Fruit fly (Drosophila melanogaster) whole organism, prepupa: Measurements from ENCODE around the gene RhoGAP71E.

Source experiments
- Blimp-1 ChIP-seq: fragments of 200-800 bp; sonication (Bioruptor generic); optimal IDR thresholded peaks from 3 replicates; lab custom pipeline; 2017; ENCODE audit warnings: missing biosample characterization, missing genetic modification characterization, mild to moderate bottlenecking, moderate library complexity, missing genetic modification reagents
- CG10669 ChIP-seq: fragments of 200-800 bp; sonication (Bioruptor generic); optimal IDR thresholded peaks from 3 replicates; lab custom pipeline; 2018; ENCODE audit warnings: missing biosample characterization, mild to moderate bottlenecking, missing genetic modification characterization, moderate library complexity
- CG11762 ChIP-seq: fragments of 200-800 bp; sonication (Bioruptor generic); optimal IDR thresholded peaks from 3 replicates; lab custom pipeline; 2016; ENCODE audit warnings: missing biosample characterization, missing genetic modification characterization; ENCODE audit not compliant: insufficient read depth
- CG15336 ChIP-seq: fragments of 200-800 bp; sonication (Bioruptor generic); IDR thresholded peaks from 2 replicates; pipeline ENCODE4 v1.3.6; 2022; ENCODE audit warnings: missing biosample characterization, missing genetic modification characterization
- CG6808 ChIP-seq: fragments of 200-800 bp; sonication (Bioruptor generic); optimal IDR thresholded peaks from 3 replicates; lab custom pipeline; 2017; ENCODE audit warnings: missing biosample characterization, missing genetic modification characterization, mild to moderate bottlenecking, moderate library complexity, missing genetic modification reagents
- CG6854 ChIP-seq: fragments of 200-800 bp; sonication (Bioruptor generic); optimal IDR thresholded peaks from 2 replicates; lab custom pipeline; 2017; ENCODE audit warnings: missing biosample characterization, mild to moderate bottlenecking, missing genetic modification characterization
- CG9139 ChIP-seq: fragments of 200-800 bp; sonication (Bioruptor generic); optimal IDR thresholded peaks from 3 replicates; lab custom pipeline; 2017; ENCODE audit warnings: missing biosample characterization, mild to moderate bottlenecking, missing genetic modification characterization
- Ets96B ChIP-seq: fragments of 200-800 bp; optimal IDR thresholded peaks from 2 replicates; lab custom pipeline; 2019; ENCODE audit warnings: missing biosample characterization, mild to moderate bottlenecking, missing genetic modification characterization, moderate library complexity
- OdsH ChIP-seq: fragments of 200-800 bp; sonication (Bioruptor generic); optimal IDR thresholded peaks from 3 replicates; lab custom pipeline; 2016; ENCODE audit warnings: missing biosample characterization, missing genetic modification characterization
- Sox102F ChIP-seq: fragments of 200-800 bp; sonication (Bioruptor generic); optimal IDR thresholded peaks from 2 replicates; lab custom pipeline; 2016; ENCODE audit warnings: missing biosample characterization, mild to moderate bottlenecking, missing genetic modification characterization
- dsx ChIP-seq: fragments of 200-800 bp; optimal IDR thresholded peaks from 3 replicates; lab custom pipeline; 2019; ENCODE audit warnings: missing biosample characterization, mild to moderate bottlenecking, missing genetic modification characterization, moderate library complexity; ENCODE audit not compliant: poor library complexity, severe bottlenecking
- fd59A ChIP-seq: fragments of 200-800 bp; sonication (Bioruptor generic); optimal IDR thresholded peaks from 2 replicates; lab custom pipeline; 2017; ENCODE audit warnings: missing biosample characterization, mild to moderate bottlenecking, missing genetic modification characterization, missing genetic modification reagents
- pdm3 ChIP-seq: fragments of 200-800 bp; sonication (Bioruptor generic); optimal IDR thresholded peaks from 3 replicates; lab custom pipeline; 2016; ENCODE audit warnings: missing biosample characterization, missing genetic modification characterization
- vri ChIP-seq: fragments of 200-800 bp; sonication (Bioruptor generic); optimal IDR thresholded peaks from 3 replicates; lab custom pipeline; 2016; ENCODE audit warnings: missing biosample characterization, mild to moderate bottlenecking, missing genetic modification characterization

- no peak for TF ChIP-seq pdm3 (GFP tag; lab: Kevin White, UChicago)
- no peak for TF ChIP-seq dsx (GFP tag; lab: Kevin White, UChicago)
- no peak for TF ChIP-seq CG11762 (GFP tag; lab: Kevin White, UChicago)
- TF ChIP-seq fd59A (GFP tag; lab: Kevin White, UChicago) = no peak
- no peak for TF ChIP-seq OdsH (GFP tag; lab: Kevin White, UChicago)
- no peak for TF ChIP-seq CG10669 (GFP tag; lab: Kevin White, UChicago)
- no peak for TF ChIP-seq CG6854
- no peak for TF ChIP-seq Blimp-1 (GFP tag; lab: Kevin White, UChicago)
- no peak for TF ChIP-seq CG6808 (GFP tag; lab: Kevin White, UChicago)
- TF ChIP-seq vri (GFP tag; lab: Kevin White, UChicago) = no peak
- no peak for TF ChIP-seq Sox102F (GFP tag; lab: Kevin White, UChicago)
- TF ChIP-seq CG9139 (GFP tag; lab: Kevin White, UChicago) = no peak
- TF ChIP-seq Ets96B (tag; lab: Kevin White, UChicago) = no peak
- peak; percentile 41; the same call in 1 of the 2 replicates for TF ChIP-seq CG15336 (GFP tag; lab: Robert Waterston, UW)
Observed at dm6 chr3L:15624944-15625610, 36.4 kb downstream of the RhoGAP71E start.
